Fruit fly (Drosophila melanogaster) whole organism, embryonic: ENCODE data around the gene GstO3.

ENCODE experiments used
- Adf1 ChIP-seq: fragments of 200-800 bp; sonication (Bioruptor generic); IDR thresholded peaks from 2 replicates; pipeline ENCODE4 v1.3.6; 2022; ENCODE audit warnings: missing biosample characterization, missing genetic modification characterization
- Aef1 ChIP-seq: fragments of 200-800 bp; sonication (Bioruptor generic); IDR thresholded peaks from 3 replicates; pipeline ENCODE4 v1.3.6; 2022; ENCODE audit warnings: missing biosample characterization, missing genetic modification characterization
- CG11398 ChIP-seq: fragments of 200-800 bp; sonication (Bioruptor generic); optimal IDR thresholded peaks from 2 replicates; lab custom pipeline; 2016; ENCODE audit warnings: missing biosample characterization, missing genetic modification characterization
- CG11456 ChIP-seq: fragments of 200-800 bp; sonication (Bioruptor generic); IDR thresholded peaks from 3 replicates; pipeline ENCODE4 v1.3.6; 2022; ENCODE audit warnings: missing biosample characterization, missing genetic modification characterization
- CG11696 ChIP-seq: fragments of 200-800 bp; sonication (Bioruptor generic); IDR thresholded peaks from 2 replicates; pipeline ENCODE4 v1.3.6; 2022; ENCODE audit warnings: missing biosample characterization, missing genetic modification characterization
- CG12659 ChIP-seq: fragments of 200-800 bp; sonication (Bioruptor generic); optimal IDR thresholded peaks from 3 replicates; lab custom pipeline; 2017; ENCODE audit warnings: mild to moderate bottlenecking, missing biosample characterization, missing genetic modification reagents, missing genetic modification characterization
- CG12769 ChIP-seq: fragments of 200-800 bp; sonication (Bioruptor generic); optimal IDR thresholded peaks from 2 replicates; lab custom pipeline; 2019; ENCODE audit warnings: missing biosample characterization, mild to moderate bottlenecking, missing genetic modification characterization, moderate library complexity
- CG14014 ChIP-seq: fragments of 200-800 bp; sonication (Bioruptor generic); IDR thresholded peaks from 2 replicates; pipeline ENCODE4 v1.3.6; 2022; ENCODE audit warnings: missing biosample characterization, missing genetic modification characterization
- CG14050 ChIP-seq: fragments of 200-800 bp; sonication (Bioruptor generic); IDR thresholded peaks from 3 replicates; pipeline ENCODE4 v1.3.6; 2022; ENCODE audit warnings: missing biosample characterization, missing genetic modification characterization
- CG14860 ChIP-seq: fragments of 200-800 bp; sonication (Bioruptor generic); IDR thresholded peaks from 3 replicates; pipeline ENCODE4 v1.3.6; 2022; ENCODE audit warnings: missing biosample characterization, missing genetic modification characterization; ENCODE audit not compliant: partially characterized antibody
- CG15514 ChIP-seq: fragments of 200-800 bp; sonication (Bioruptor generic); optimal IDR thresholded peaks from 3 replicates; lab custom pipeline; 2017; ENCODE audit warnings: missing biosample characterization, missing genetic modification characterization, mild to moderate bottlenecking, moderate library complexity, missing genetic modification reagents
- CG15696 ChIP-seq: fragments of 200-800 bp; sonication (Bioruptor generic); optimal IDR thresholded peaks from 2 replicates; lab custom pipeline; 2019; ENCODE audit warnings: missing biosample characterization, mild to moderate bottlenecking, missing genetic modification characterization, moderate library complexity
- CG16813 ChIP-seq: fragments of 200-800 bp; sonication (Bioruptor generic); IDR thresholded peaks from 3 replicates; pipeline ENCODE4 v1.3.6; 2022; ENCODE audit warnings: missing biosample characterization, missing genetic modification characterization; ENCODE audit not compliant: partially characterized antibody
- CG31365 ChIP-seq: fragments of 200-800 bp; sonication (Bioruptor generic); optimal IDR thresholded peaks from 2 replicates; lab custom pipeline; 2018; ENCODE audit warnings: missing biosample characterization, mild to moderate bottlenecking, missing genetic modification characterization
- CG34224 ChIP-seq: fragments of 200-800 bp; sonication (Bioruptor generic); IDR thresholded peaks from 3 replicates; pipeline ENCODE4 v1.3.6; 2022; ENCODE audit warnings: missing biosample characterization, missing genetic modification characterization; ENCODE audit not compliant: partially characterized antibody
- CG4820 ChIP-seq: fragments of 200-800 bp; sonication (Bioruptor generic); optimal IDR thresholded peaks from 3 replicates; lab custom pipeline; 2016; ENCODE audit warnings: missing biosample characterization, missing genetic modification characterization
- CG6683 ChIP-seq: fragments of 200-800 bp; sonication (Bioruptor generic); optimal IDR thresholded peaks from 2 replicates; lab custom pipeline; 2017; ENCODE audit warnings: missing biosample characterization, mild to moderate bottlenecking, missing genetic modification characterization, missing genetic modification reagents
- CG6854 ChIP-seq: fragments of 200-800 bp; sonication (Bioruptor generic); optimal IDR thresholded peaks from 3 replicates; lab custom pipeline; 2017; ENCODE audit warnings: missing biosample characterization, mild to moderate bottlenecking, missing genetic modification characterization
- CG7271 ChIP-seq: fragments of 200-800 bp; sonication (Bioruptor generic); optimal IDR thresholded peaks from 2 replicates; lab custom pipeline; 2018; ENCODE audit warnings: missing biosample characterization, mild to moderate bottlenecking, missing genetic modification characterization, moderate library complexity
- CG8281 ChIP-seq: fragments of 200-800 bp; sonication (Bioruptor generic); optimal IDR thresholded peaks from 2 replicates; lab custom pipeline; 2018; ENCODE audit warnings: missing biosample characterization, mild to moderate bottlenecking, missing genetic modification characterization, moderate library complexity
- CTCF ChIP-seq: fragments of 200-800 bp; sonication (Bioruptor generic); optimal IDR thresholded peaks from 2 replicates; lab custom pipeline; 2017; ENCODE audit warnings: missing biosample characterization, mild to moderate bottlenecking, missing genetic modification characterization, moderate library complexity
- Dbx ChIP-seq: fragments of 200-800 bp; sonication (Bioruptor generic); IDR thresholded peaks from 3 replicates; pipeline ENCODE4 v1.3.6; 2022; ENCODE audit warnings: missing biosample characterization, missing genetic modification characterization
- Elba2 ChIP-seq: fragments of 200-800 bp; sonication (Bioruptor generic); optimal IDR thresholded peaks from 3 replicates; lab custom pipeline; 2016; ENCODE audit warnings: missing biosample characterization, missing genetic modification characterization
- Hsf ChIP-seq: fragments of 200-800 bp; sonication (Bioruptor generic); optimal IDR thresholded peaks from 3 replicates; lab custom pipeline; 2016; ENCODE audit warnings: missing biosample characterization, missing genetic modification characterization
- MBD-R2 ChIP-seq: fragments of 200-800 bp; sonication (Bioruptor generic); IDR thresholded peaks from 2 replicates; pipeline ENCODE4 v1.3.6; 2022; ENCODE audit warnings: missing biosample characterization, missing genetic modification characterization
- Neu2 ChIP-seq: fragments of 200-800 bp; sonication (Bioruptor generic); optimal IDR thresholded peaks from 3 replicates; lab custom pipeline; 2016; ENCODE audit warnings: missing biosample characterization, missing genetic modification characterization, borderline replicate concordance
- Oaz ChIP-seq: fragments of 200-800 bp; sonication (Bioruptor generic); IDR thresholded peaks from 2 replicates; pipeline ENCODE4 v1.3.6; 2022; ENCODE audit warnings: missing biosample characterization, missing genetic modification characterization
- Sox100B ChIP-seq: fragments of 200-800 bp; sonication (Bioruptor generic); optimal IDR thresholded peaks from 3 replicates; lab custom pipeline; 2018; ENCODE audit warnings: missing biosample characterization, mild to moderate bottlenecking, missing genetic modification characterization
- Usf ChIP-seq: fragments of 200-800 bp; sonication (Bioruptor generic); optimal IDR thresholded peaks from 2 replicates; lab custom pipeline; 2017; ENCODE audit warnings: missing genotype, missing biosample characterization, missing genetic modification characterization
- Xrp1 ChIP-seq: fragments of 200-800 bp; sonication (Bioruptor generic); IDR thresholded peaks from 2 replicates; pipeline ENCODE4 v1.3.6; 2022; ENCODE audit warnings: missing biosample characterization, missing genetic modification characterization
- aop ChIP-seq: fragments of 200-800 bp; sonication (Bioruptor generic); IDR thresholded peaks from 2 replicates; pipeline ENCODE4 v1.3.6; 2022; ENCODE audit warnings: missing biosample characterization, missing genetic modification characterization
- br ChIP-seq: fragments of >200 bp; optimal IDR thresholded peaks from 2 replicates; lab custom pipeline; 2017
- ci ChIP-seq: fragments of 200-800 bp; sonication (Bioruptor generic); IDR thresholded peaks from 3 replicates; pipeline ENCODE4 v1.3.6; 2022; ENCODE audit warnings: missing biosample characterization, missing genetic modification characterization
- dpn ChIP-seq, 2 experiments: fragments of 200-800 bp; sonication (Bioruptor generic); optimal IDR thresholded peaks; 3 replicates each; lab custom pipeline; 2016; ENCODE audit warnings: missing biosample characterization in 2 of 2, missing genetic modification characterization in 2 of 2
- ems ChIP-seq: fragments of 200-800 bp; sonication (Bioruptor generic); optimal IDR thresholded peaks from 3 replicates; lab custom pipeline; 2016; ENCODE audit warnings: missing biosample characterization, missing genetic modification characterization
- grn ChIP-seq: fragments of 200-800 bp; sonication (Bioruptor generic); optimal IDR thresholded peaks from 3 replicates; lab custom pipeline; 2017; ENCODE audit warnings: missing biosample characterization, missing genetic modification characterization
- hkb ChIP-seq, 2 experiments: fragments of 200-800 bp in 1 of 2; fragments of >200 bp in 1 of 2; sonication (Bioruptor generic) in 1 of 2; IDR thresholded peaks in 1 of 2; optimal IDR thresholded peaks in 1 of 2; 2 replicates each; pipeline versions ENCODE4 v1.3.6 to Lab custom; 2017 to 2022; ENCODE audit warnings: missing biosample characterization in 1 of 2, missing genetic modification characterization in 1 of 2
- ind ChIP-seq: fragments of 200-800 bp; sonication (Bioruptor generic); optimal IDR thresholded peaks from 3 replicates; lab custom pipeline; 2016; ENCODE audit warnings: missing biosample characterization, missing genetic modification characterization
- klu ChIP-seq: fragments of 200-800 bp; sonication (Bioruptor generic); IDR thresholded peaks from 2 replicates; pipeline ENCODE4 v1.3.6; 2022; ENCODE audit warnings: missing biosample characterization, missing genetic modification characterization
- nom ChIP-seq: fragments of 200-800 bp; sonication (Bioruptor generic); optimal IDR thresholded peaks from 2 replicates; lab custom pipeline; 2017; ENCODE audit warnings: missing biosample characterization, missing genetic modification characterization, mild to moderate bottlenecking, moderate library complexity, missing genetic modification reagents
- otp ChIP-seq: fragments of 200-800 bp; sonication (Bioruptor generic); IDR thresholded peaks from 3 replicates; pipeline ENCODE4, ENCODE4 v1.3.6; 2022; ENCODE audit warnings: missing biosample characterization, missing genetic modification characterization
- pho ChIP-seq: fragments of 200-800 bp; sonication (Bioruptor generic); optimal IDR thresholded peaks from 2 replicates; lab custom pipeline; 2016; ENCODE audit warnings: missing biosample characterization, missing genetic modification characterization
- sd ChIP-seq: fragments of 200-800 bp; sonication (Bioruptor generic); optimal IDR thresholded peaks from 3 replicates; lab custom pipeline; 2018; ENCODE audit warnings: missing biosample characterization, mild to moderate bottlenecking, missing genetic modification characterization, moderate library complexity
- sim ChIP-seq: fragments of 200-800 bp; sonication (Bioruptor generic); IDR thresholded peaks from 2 replicates; pipeline ENCODE4 v1.3.6; 2022; ENCODE audit warnings: missing biosample characterization, missing genetic modification characterization
- sima ChIP-seq: fragments of 200-800 bp; sonication (Bioruptor generic); optimal IDR thresholded peaks from 2 replicates; lab custom pipeline; 2016; ENCODE audit warnings: missing biosample characterization, missing genetic modification characterization
- sisA ChIP-seq: fragments of 200-800 bp; sonication (Bioruptor generic); IDR thresholded peaks from 2 replicates; pipeline ENCODE4 v1.3.6; 2022; ENCODE audit warnings: missing biosample characterization, missing genetic modification characterization
- sr ChIP-seq: fragments of 200-800 bp; sonication (Bioruptor generic); IDR thresholded peaks from 3 replicates; pipeline ENCODE4 v1.3.6; 2022; ENCODE audit warnings: missing biosample characterization, missing genetic modification characterization
- tio ChIP-seq: fragments of 200-800 bp; sonication (Bioruptor generic); optimal IDR thresholded peaks from 2 replicates; lab custom pipeline; 2017; ENCODE audit warnings: missing biosample characterization, missing genetic modification characterization, inconsistent platforms
- trh ChIP-seq: fragments of 200-800 bp; sonication (Bioruptor generic); optimal IDR thresholded peaks from 2 replicates; lab custom pipeline; 2016; ENCODE audit warnings: missing biosample characterization, missing genetic modification characterization
- ttk ChIP-seq: fragments of 200-800 bp; sonication (Bioruptor generic); IDR thresholded peaks from 2 replicates; pipeline ENCODE4 v2.1.2; 2022; ENCODE audit warnings: missing biosample characterization, missing genetic modification characterization
- zfh1 ChIP-seq: fragments of 200-800 bp; sonication (Bioruptor generic); IDR thresholded peaks from 3 replicates; pipeline ENCODE4 v1.3.6; 2022; ENCODE audit warnings: missing biosample characterization, missing genetic modification characterization

Gene GstO3

dm6 chr3L:8547104-8547523 lies 28.4 kb downstream of the GstO3 start (continued):
- peak; percentile 87 for TF ChIP-seq Sox100B
- peak; percentile 79 for TF ChIP-seq klu (GFP tag; lab: Robert Waterston, UW)
- TF ChIP-seq Xrp1 (GFP tag; lab: Robert Waterston, UW) = peak; percentile 83
- no peak for TF ChIP-seq aop (GFP tag; lab: Robert Waterston, UW)
- peak; percentile 52; the same call in 1 of the 2 replicates for TF ChIP-seq CG11696 (GFP tag; lab: Robert Waterston, UW)
- TF ChIP-seq ttk (GFP tag; lab: Robert Waterston, UW) = peak; percentile 78
- no peak for TF ChIP-seq CG34224 (GFP tag; lab: Robert Waterston, UW)
- TF ChIP-seq CG15514 (GFP tag; lab: Kevin White, UChicago) = peak; percentile 70
- TF ChIP-seq hkb (optimal IDR thresholded peaks at IDR 0.05; lab: Kevin White, UChicago) = no peak
- peak; percentile 80 for TF ChIP-seq hkb (GFP tag; IDR thresholded peaks at IDR 0.05; lab: Robert Waterston, UW)
- peak; percentile 88 for TF ChIP-seq tio (GFP tag; lab: Kevin White, UChicago)
- TF ChIP-seq Oaz (GFP tag; lab: Robert Waterston, UW) = peak; percentile 54; the same call in 1 of the 2 replicates
- peak; percentile 15; the same call in 1 of the 2 replicates for TF ChIP-seq sim (GFP tag; lab: Robert Waterston, UW)
- peak; percentile 67 for TF ChIP-seq sd
- peak; percentile 79 for TF ChIP-seq CG14014 (GFP tag; lab: Robert Waterston, UW)
- peak; percentile 64; the same call in 1 of the 2 replicates for TF ChIP-seq MBD-R2
- peak; percentile 61; the same call in 2 of the 3 replicates for TF ChIP-seq CG14050
- peak; percentile 29 for TF ChIP-seq CG31365 (tag; lab: Kevin White, UChicago)
- TF ChIP-seq sima (GFP tag; lab: Kevin White, UChicago) = no peak
- TF ChIP-seq Neu2 (GFP tag; lab: Kevin White, UChicago) = no peak
- peak; percentile 77 for TF ChIP-seq sisA (GFP tag; lab: Robert Waterston, UW)
- TF ChIP-seq pho (GFP tag; lab: Kevin White, UChicago) = peak; percentile 82
- TF ChIP-seq Adf1 (GFP tag; lab: Robert Waterston, UW) = peak; percentile 85
- TF ChIP-seq ci (GFP tag; lab: Robert Waterston, UW) = peak; percentile 78
- TF ChIP-seq br (lab: Kevin White, UChicago) = no peak
- peak; percentile 8 for TF ChIP-seq CG11398 (GFP tag; lab: Kevin White, UChicago)
- peak; percentile 70 for TF ChIP-seq CG15696 (tag; lab: Kevin White, UChicago)
- peak; percentile 83 for TF ChIP-seq CG6854 (GFP tag; lab: Kevin White, UChicago)
- no peak for TF ChIP-seq nom (GFP tag; lab: Kevin White, UChicago)
- TF ChIP-seq Dbx (GFP tag; lab: Robert Waterston, UW) = peak; percentile 87
- no peak for TF ChIP-seq CG14860 (GFP tag; lab: Robert Waterston, UW)
- peak; percentile 80; the same call in 2 of the 3 replicates for TF ChIP-seq otp (GFP tag; lab: Robert Waterston, UW)
- peak; percentile 77 to 86 for TF ChIP-seq dpn (GFP tag; optimal IDR thresholded peaks at IDR 0.05; lab: Kevin White, UChicago)
- peak; percentile 85 for TF ChIP-seq CG12769 (tag; lab: Kevin White, UChicago)
- TF ChIP-seq zfh1 (GFP tag; lab: Robert Waterston, UW) = peak; percentile 82
- peak; percentile 69 for TF ChIP-seq ems (GFP tag; lab: Kevin White, UChicago)
- TF ChIP-seq CG12659 (GFP tag; lab: Kevin White, UChicago) = peak; percentile 93
- peak; percentile 72 for TF ChIP-seq trh (GFP tag; lab: Kevin White, UChicago)
- peak; percentile 79 for TF ChIP-seq CG4820 (GFP tag; lab: Kevin White, UChicago)
- TF ChIP-seq CG8281 (tag; lab: Kevin White, UChicago) = peak; percentile 78
- peak; percentile 82 for TF ChIP-seq CG11456 (GFP tag; lab: Robert Waterston, UW)
- peak; percentile 81 for TF ChIP-seq ind (GFP tag; lab: Kevin White, UChicago)
- peak; percentile 79 for TF ChIP-seq Hsf (GFP tag; lab: Kevin White, UChicago)
- no peak for TF ChIP-seq sr (GFP tag; lab: Robert Waterston, UW)
- TF ChIP-seq CTCF (GFP tag; lab: Kevin White, UChicago) = peak; percentile 40
- no peak for TF ChIP-seq Elba2 (GFP tag; lab: Kevin White, UChicago)
- TF ChIP-seq Usf = peak; percentile 70
- peak; percentile 55 for TF ChIP-seq CG6683 (GFP tag; lab: Kevin White, UChicago)
- TF ChIP-seq CG7271 (tag; lab: Kevin White, UChicago) = peak; percentile 22
- peak; percentile 22 for TF ChIP-seq grn (GFP tag; lab: Kevin White, UChicago)
- no peak for TF ChIP-seq CG16813
- TF ChIP-seq Aef1 (GFP tag; lab: Robert Waterston, UW) = peak; percentile 60; the same call in 2 of the 3 replicates
